Fruit fly (Drosophila melanogaster) whole organism, embryonic: Measurements from ENCODE around the gene Gr61a.

ENCODE experiments used
- Atf3 ChIP-seq: fragments of 200-800 bp; sonication (Bioruptor generic); optimal IDR thresholded peaks from 3 replicates; lab custom pipeline; 2016; ENCODE audit warnings: missing biosample characterization, missing genetic modification characterization
- CG11085 ChIP-seq: fragments of 200-800 bp; sonication (Bioruptor generic); IDR thresholded peaks from 2 replicates; pipeline ENCODE4 v1.3.6; 2022; ENCODE audit warnings: missing biosample characterization, missing genetic modification characterization
- CG11398 ChIP-seq: fragments of 200-800 bp; sonication (Bioruptor generic); optimal IDR thresholded peaks from 2 replicates; lab custom pipeline; 2016; ENCODE audit warnings: missing biosample characterization, missing genetic modification characterization
- CG12155 ChIP-seq: fragments of 200-800 bp; sonication (Bioruptor generic); optimal IDR thresholded peaks from 3 replicates; lab custom pipeline; 2016; ENCODE audit warnings: missing biosample characterization, missing genetic modification characterization
- CG12744 ChIP-seq: fragments of 200-800 bp; sonication (Bioruptor generic); optimal IDR thresholded peaks from 2 replicates; lab custom pipeline; 2016; ENCODE audit warnings: missing biosample characterization, missing genetic modification characterization
- CG13424 ChIP-seq: fragments of 200-800 bp; sonication (Bioruptor generic); optimal IDR thresholded peaks from 2 replicates; lab custom pipeline; 2019; ENCODE audit warnings: missing biosample characterization, mild to moderate bottlenecking, missing genetic modification characterization, moderate library complexity
- CG14965 ChIP-seq: fragments of 200-800 bp; sonication (Bioruptor generic); optimal IDR thresholded peaks from 2 replicates; lab custom pipeline; 2016; ENCODE audit warnings: missing biosample characterization, missing genetic modification characterization, borderline replicate concordance
- CG15269 ChIP-seq: fragments of 200-800 bp; sonication (Bioruptor generic); optimal IDR thresholded peaks from 2 replicates; lab custom pipeline; 2018; ENCODE audit warnings: missing biosample characterization, mild to moderate bottlenecking, missing genetic modification characterization, moderate library complexity
- CG15601 ChIP-seq: fragments of 200-800 bp; sonication (Bioruptor generic); optimal IDR thresholded peaks from 3 replicates; lab custom pipeline; 2019; ENCODE audit warnings: missing biosample characterization, mild to moderate bottlenecking, missing genetic modification characterization, moderate library complexity
- CG16815 ChIP-seq: fragments of 200-800 bp; sonication (Bioruptor generic); optimal IDR thresholded peaks from 3 replicates; lab custom pipeline; 2017; ENCODE audit warnings: missing biosample characterization, mild to moderate bottlenecking, missing genetic modification characterization
- CG16863 ChIP-seq: fragments of 200-800 bp; sonication (Bioruptor generic); optimal IDR thresholded peaks from 3 replicates; lab custom pipeline; 2016; ENCODE audit warnings: missing biosample characterization, missing genetic modification characterization
- CG1832 ChIP-seq: fragments of 200-800 bp; sonication (Bioruptor generic); optimal IDR thresholded peaks from 2 replicates; lab custom pipeline; 2017; ENCODE audit warnings: missing biosample characterization, mild to moderate bottlenecking, missing genetic modification characterization, inconsistent platforms
- CG18764 ChIP-seq: fragments of 200-800 bp; sonication (Bioruptor generic); optimal IDR thresholded peaks from 3 replicates; lab custom pipeline; 2016; ENCODE audit warnings: missing biosample characterization, missing genetic modification characterization
- CG2889 ChIP-seq: fragments of 200-800 bp; sonication (Bioruptor generic); IDR thresholded peaks from 3 replicates; pipeline ENCODE4 v1.3.6; 2022; ENCODE audit warnings: missing biosample characterization, missing genetic modification characterization
- CG3281 ChIP-seq: fragments of 200-800 bp; sonication (Bioruptor generic); optimal IDR thresholded peaks from 3 replicates; lab custom pipeline; 2017; ENCODE audit warnings: missing biosample characterization, mild to moderate bottlenecking, missing genetic modification characterization
- CG4424 ChIP-seq: fragments of 200-800 bp; sonication (Bioruptor generic); optimal IDR thresholded peaks from 3 replicates; lab custom pipeline; 2016; ENCODE audit warnings: missing biosample characterization, missing genetic modification characterization
- CG6654 ChIP-seq: fragments of 200-800 bp; sonication (Bioruptor generic); optimal IDR thresholded peaks from 2 replicates; lab custom pipeline; 2017; ENCODE audit warnings: missing biosample characterization, mild to moderate bottlenecking, missing genetic modification characterization
- CG8924 ChIP-seq: fragments of 200-800 bp; optimal IDR thresholded peaks from 3 replicates; lab custom pipeline; 2019; ENCODE audit warnings: missing biosample characterization, mild to moderate bottlenecking, missing genetic modification characterization, moderate library complexity
- CoRest ChIP-seq: fragments of 200-800 bp; sonication (Bioruptor generic); optimal IDR thresholded peaks from 3 replicates; lab custom pipeline; 2018; ENCODE audit warnings: missing biosample characterization, mild to moderate bottlenecking, missing genetic modification characterization, moderate library complexity
- D ChIP-seq, 2 experiments: fragments of 200-800 bp in 1 of 2; fragments of >200 bp in 1 of 2; sonication (Bioruptor generic) in 1 of 2; optimal IDR thresholded peaks; 2 replicates in 1 of 2; 3 replicates in 1 of 2; lab custom pipeline; 2017; ENCODE audit warnings: mild to moderate bottlenecking in 1 of 2, missing biosample characterization in 1 of 2, missing genetic modification characterization in 1 of 2, missing genetic modification reagents in 1 of 2
- Drgx ChIP-seq: fragments of 200-800 bp; sonication (Bioruptor generic); IDR thresholded peaks from 2 replicates; pipeline ENCODE4 v1.3.6; 2022; ENCODE audit warnings: missing biosample characterization, missing genetic modification characterization
- Gug ChIP-seq: fragments of 200-800 bp; sonication (Bioruptor generic); IDR thresholded peaks from 4 replicates; pipeline ENCODE4 v1.3.6; 2022; ENCODE audit warnings: missing biosample characterization, missing genetic modification characterization
- Meics ChIP-seq: fragments of 200-800 bp; sonication (Bioruptor generic); optimal IDR thresholded peaks from 2 replicates; lab custom pipeline; 2017; ENCODE audit warnings: missing biosample characterization, mild to moderate bottlenecking, missing genetic modification characterization
- Mrtf ChIP-seq: fragments of 200-800 bp; sonication (Bioruptor generic); IDR thresholded peaks from 3 replicates; pipeline ENCODE4 v1.3.6; 2022; ENCODE audit warnings: missing biosample characterization, missing genetic modification characterization
- Ptx1 ChIP-seq: fragments of 200-800 bp; sonication (Bioruptor generic); IDR thresholded peaks from 2 replicates; pipeline ENCODE4 v1.3.6; 2022; ENCODE audit warnings: missing biosample characterization, missing genetic modification characterization
- Six4 ChIP-seq: fragments of 200-800 bp; sonication (Bioruptor generic); optimal IDR thresholded peaks from 2 replicates; lab custom pipeline; 2016; ENCODE audit warnings: missing biosample characterization, missing genetic modification characterization
- Spps ChIP-seq: fragments of 200-800 bp; sonication (Bioruptor generic); optimal IDR thresholded peaks from 2 replicates; lab custom pipeline; 2018; ENCODE audit warnings: missing biosample characterization, mild to moderate bottlenecking, missing genetic modification characterization
- Ssrp ChIP-seq: fragments of 200-800 bp; sonication (Bioruptor generic); optimal IDR thresholded peaks from 2 replicates; lab custom pipeline; 2018; ENCODE audit warnings: missing biosample characterization, mild to moderate bottlenecking, missing genetic modification characterization, moderate library complexity
- Xbp1 ChIP-seq: fragments of 200-800 bp; sonication (Bioruptor generic); optimal IDR thresholded peaks from 3 replicates; lab custom pipeline; 2016; ENCODE audit warnings: missing biosample characterization, mild to moderate bottlenecking, missing genetic modification characterization
- amos ChIP-seq: fragments of 200-800 bp; sonication (Bioruptor generic); IDR thresholded peaks from 2 replicates; pipeline ENCODE4 v1.3.6; 2022; ENCODE audit warnings: missing biosample characterization, missing genetic modification characterization; ENCODE audit not compliant: partially characterized antibody
- ap ChIP-seq: fragments of 200-800 bp; sonication (Bioruptor generic); IDR thresholded peaks from 2 replicates; pipeline ENCODE4 v1.3.6; 2022; ENCODE audit warnings: missing biosample characterization, missing genetic modification characterization
- ara ChIP-seq: fragments of 200-800 bp; sonication (Bioruptor generic); IDR thresholded peaks from 2 replicates; pipeline ENCODE4 v1.3.6; 2022; ENCODE audit warnings: missing biosample characterization, missing genetic modification characterization
- bab2 ChIP-seq: fragments of 200-800 bp; sonication (Bioruptor generic); optimal IDR thresholded peaks from 2 replicates; lab custom pipeline; 2016; ENCODE audit warnings: missing biosample characterization, missing genetic modification characterization
- croc ChIP-seq: fragments of 200-800 bp; sonication (Bioruptor generic); conservative IDR thresholded peaks from 3 replicates; pipeline ENCODE4 v1.3.6; 2022; ENCODE audit warnings: missing biosample characterization, missing genetic modification characterization
- exex ChIP-seq: fragments of 200-800 bp; sonication (Bioruptor generic); optimal IDR thresholded peaks from 4 replicates; lab custom pipeline; 2018; ENCODE audit warnings: missing biosample characterization, mild to moderate bottlenecking, missing genetic modification characterization, moderate library complexity
- gfzf ChIP-seq: fragments of 200-800 bp; sonication (Bioruptor generic); optimal IDR thresholded peaks from 2 replicates; lab custom pipeline; 2016; ENCODE audit warnings: missing biosample characterization, mild to moderate bottlenecking, missing genetic modification characterization, moderate library complexity
- hbn ChIP-seq: fragments of 200-800 bp; sonication (Bioruptor generic); IDR thresholded peaks from 2 replicates; pipeline ENCODE4 v1.3.6; 2022; ENCODE audit warnings: missing biosample characterization, missing genetic modification characterization; ENCODE audit not compliant: partially characterized antibody
- jigr1 ChIP-seq: fragments of 200-800 bp; sonication (Bioruptor generic); IDR thresholded peaks from 3 replicates; pipeline ENCODE4 v1.3.6; 2022; ENCODE audit warnings: missing biosample characterization, missing genetic modification characterization
- peb ChIP-seq: fragments of 200-800 bp; sonication (Bioruptor generic); IDR thresholded peaks from 2 replicates; pipeline ENCODE4 v1.3.6; 2022; ENCODE audit warnings: missing biosample characterization, missing genetic modification characterization
- pho ChIP-seq: fragments of 200-800 bp; sonication (Bioruptor generic); optimal IDR thresholded peaks from 2 replicates; lab custom pipeline; 2016; ENCODE audit warnings: missing biosample characterization, missing genetic modification characterization
- pita ChIP-seq: fragments of 200-800 bp; sonication (Bioruptor generic); optimal IDR thresholded peaks from 2 replicates; lab custom pipeline; 2017; ENCODE audit warnings: missing biosample characterization, mild to moderate bottlenecking, missing genetic modification characterization
- ro ChIP-seq: fragments of 200-800 bp; sonication (Bioruptor generic); IDR thresholded peaks from 2 replicates; pipeline ENCODE4 v1.3.6; 2022; ENCODE audit warnings: missing biosample characterization, missing genetic modification characterization
- slou ChIP-seq: fragments of 200-800 bp; sonication (Bioruptor generic); optimal IDR thresholded peaks from 3 replicates; lab custom pipeline; 2016; ENCODE audit warnings: missing biosample characterization, missing genetic modification characterization
- sqz ChIP-seq: fragments of 200-800 bp; sonication (Bioruptor generic); optimal IDR thresholded peaks from 3 replicates; lab custom pipeline; 2018; ENCODE audit warnings: missing biosample characterization, mild to moderate bottlenecking, missing genetic modification characterization
- stwl ChIP-seq: fragments of 200-800 bp; sonication (Bioruptor generic); optimal IDR thresholded peaks from 3 replicates; lab custom pipeline; 2018; ENCODE audit warnings: missing biosample characterization, mild to moderate bottlenecking, missing genetic modification characterization, moderate library complexity
- trem ChIP-seq: fragments of 200-800 bp; optimal IDR thresholded peaks from 3 replicates; lab custom pipeline; 2019; ENCODE audit warnings: missing biosample characterization, mild to moderate bottlenecking, missing genetic modification characterization, moderate library complexity
- vnd ChIP-seq: fragments of 200-800 bp; sonication (Bioruptor generic); IDR thresholded peaks from 3 replicates; pipeline ENCODE4 v1.3.6; 2022; ENCODE audit warnings: missing biosample characterization, missing genetic modification characterization; ENCODE audit not compliant: partially characterized antibody
- z ChIP-seq: fragments of 200-800 bp; sonication (Bioruptor generic); IDR thresholded peaks from 3 replicates; pipeline ENCODE4 v1.3.6; 2022; ENCODE audit warnings: missing biosample characterization, missing genetic modification characterization
- zen ChIP-seq: fragments of 200-800 bp; sonication (Bioruptor generic); optimal IDR thresholded peaks from 3 replicates; lab custom pipeline; 2018; ENCODE audit warnings: missing biosample characterization, mild to moderate bottlenecking, missing genetic modification characterization, moderate library complexity
- zf30C ChIP-seq: fragments of 200-800 bp; sonication (Bioruptor generic); optimal IDR thresholded peaks from 3 replicates; lab custom pipeline; 2018; ENCODE audit warnings: missing biosample characterization, mild to moderate bottlenecking, missing genetic modification characterization

Gene Gr61a

DNA sequence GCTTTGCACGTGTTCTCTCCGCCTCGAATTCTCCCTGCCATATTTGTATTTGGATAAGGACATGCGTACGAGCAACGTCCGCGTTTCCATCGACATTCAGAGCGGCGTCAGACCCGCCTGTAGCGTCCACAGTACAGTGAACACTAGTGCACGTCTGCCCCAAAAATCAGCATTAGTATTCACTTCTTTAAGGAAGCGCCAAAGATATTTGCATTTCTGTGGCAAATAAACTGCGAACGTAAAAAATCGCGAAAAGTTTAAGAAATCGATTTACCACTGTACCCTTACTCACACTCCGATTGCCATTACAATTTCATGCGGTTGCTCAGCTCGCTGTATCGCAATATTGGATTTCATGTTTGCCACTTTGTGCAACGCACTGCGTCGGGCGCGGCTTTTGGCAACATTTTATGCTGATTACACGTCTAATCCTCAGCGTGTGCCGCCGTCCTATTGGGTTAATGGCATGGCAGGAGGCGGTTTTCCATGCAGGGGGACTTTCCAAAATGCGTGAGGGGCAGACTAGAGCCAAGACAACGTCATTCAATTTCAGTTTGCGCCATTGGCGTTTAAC lies 38.5 kb upstream of the Gr61a start (continued):
- peak; percentile 81 for TF ChIP-seq croc
- TF ChIP-seq Mrtf (GFP tag; lab: Robert Waterston, UW) = peak; percentile 89
- TF ChIP-seq Ptx1 = peak; percentile 92
- no peak for TF ChIP-seq z (GFP tag; lab: Robert Waterston, UW)
- TF ChIP-seq jigr1 (GFP tag; lab: Robert Waterston, UW) = peak; percentile 76; the same call in 2 of the 3 replicates
- peak; percentile 96 for TF ChIP-seq Drgx (GFP tag; lab: Robert Waterston, UW)
- peak; percentile 76 for TF ChIP-seq CG12155 (GFP tag; lab: Kevin White, UChicago)
- TF ChIP-seq ara (GFP tag; lab: Robert Waterston, UW) = peak; percentile 94
- TF ChIP-seq Gug (GFP tag; lab: Robert Waterston, UW) = peak; percentile 94
- TF ChIP-seq sqz = peak; percentile 62
- peak; percentile 79 for TF ChIP-seq CG3281 (GFP tag; lab: Kevin White, UChicago)
- peak; percentile 77 for TF ChIP-seq CG2889 (GFP tag; lab: Robert Waterston, UW)
- TF ChIP-seq CG13424 = peak; percentile 89
- peak; percentile 87 for TF ChIP-seq bab2
- TF ChIP-seq stwl (tag; lab: Kevin White, UChicago) = peak; percentile 18
- TF ChIP-seq Spps (tag; lab: Kevin White, UChicago) = peak; percentile 57
- TF ChIP-seq exex (tag; lab: Kevin White, UChicago) = peak; percentile 25
- TF ChIP-seq CG14965 (GFP tag; lab: Kevin White, UChicago) = no peak
- peak; percentile 92 for TF ChIP-seq Xbp1 (GFP tag; lab: Kevin White, UChicago)
- peak; percentile 54 for TF ChIP-seq slou (GFP tag; lab: Kevin White, UChicago)
- TF ChIP-seq Six4 (GFP tag; lab: Kevin White, UChicago) = peak; percentile 82
- TF ChIP-seq CG15601 = peak; percentile 81
- TF ChIP-seq Ssrp (tag; lab: Kevin White, UChicago) = peak; percentile 79
- peak; percentile 75 for TF ChIP-seq CG12744 (GFP tag; lab: Kevin White, UChicago)
- peak; percentile 75 for TF ChIP-seq zen (tag; lab: Kevin White, UChicago)
- TF ChIP-seq CG11398 = peak; percentile 86
- TF ChIP-seq CG11085 = peak; percentile 76
- peak; percentile 83 for TF ChIP-seq peb (GFP tag; lab: Robert Waterston, UW)
- TF ChIP-seq vnd (GFP tag; lab: Robert Waterston, UW) = no peak
- no peak for TF ChIP-seq zf30C (GFP tag; lab: Kevin White, UChicago)
- TF ChIP-seq CG16815 (GFP tag; lab: Kevin White, UChicago) = peak; percentile 84
- peak; percentile 83 for TF ChIP-seq CG8924 (tag; lab: Kevin White, UChicago)
- TF ChIP-seq Meics (GFP tag; lab: Kevin White, UChicago) = peak; percentile 87
- peak; percentile 69 for TF ChIP-seq ro
- TF ChIP-seq CG6654 (GFP tag; lab: Kevin White, UChicago) = peak; percentile 59
- TF ChIP-seq CG1832 (GFP tag; lab: Kevin White, UChicago) = no peak
- peak; percentile 82 for TF ChIP-seq ap (GFP tag; lab: Robert Waterston, UW)
- no peak for TF ChIP-seq pita (GFP tag; lab: Kevin White, UChicago)
- TF ChIP-seq CG15269 = peak; percentile 87
- TF ChIP-seq trem (tag; lab: Kevin White, UChicago) = peak; percentile 30
- peak; percentile 75 for TF ChIP-seq CG18764 (GFP tag; lab: Kevin White, UChicago)
- TF ChIP-seq pho (GFP tag; lab: Kevin White, UChicago) = peak; percentile 83
- TF ChIP-seq D (optimal IDR thresholded peaks at IDR 0.05; lab: Kevin White, UChicago) = no peak
- TF ChIP-seq D (GFP tag; optimal IDR thresholded peaks at IDR 0.05; lab: Kevin White, UChicago) = peak; percentile 79
- peak; percentile 86 for TF ChIP-seq CoRest
- no peak for TF ChIP-seq gfzf (GFP tag; lab: Kevin White, UChicago)
- TF ChIP-seq amos = no peak
- TF ChIP-seq CG16863 (GFP tag; lab: Kevin White, UChicago) = peak; percentile 90
- TF ChIP-seq CG4424 (GFP tag; lab: Kevin White, UChicago) = peak; percentile 77
- TF ChIP-seq Atf3 (GFP tag; lab: Kevin White, UChicago) = peak; percentile 79
- no peak for TF ChIP-seq hbn
